Fruit fly (Drosophila melanogaster) whole organism, pupa: Measurements from ENCODE around the gene CG8372.

Experiments
- CG10348 ChIP-seq: fragments of 200-800 bp; sonication (Bioruptor generic); IDR thresholded peaks from 2 replicates; pipeline ENCODE4 v1.3.6; 2022; ENCODE audit warnings: missing biosample characterization, missing genetic modification characterization
- CG14655 ChIP-seq: fragments of 200-800 bp; sonication (Bioruptor generic); optimal IDR thresholded peaks from 3 replicates; lab custom pipeline; 2017; ENCODE audit warnings: mild to moderate bottlenecking, missing biosample characterization, missing genetic modification reagents, missing genetic modification characterization
- CG17806 ChIP-seq: fragments of 200-800 bp; sonication (Bioruptor generic); optimal IDR thresholded peaks from 2 replicates; lab custom pipeline; 2018; ENCODE audit warnings: missing biosample characterization, mild to moderate bottlenecking, missing genetic modification characterization, moderate library complexity
- CG4496 ChIP-seq: fragments of 200-800 bp; sonication (Bioruptor generic); IDR thresholded peaks from 3 replicates; pipeline ENCODE4 v1.3.6; 2022; ENCODE audit warnings: missing biosample characterization, missing genetic modification characterization
- CG8159 ChIP-seq: fragments of 200-800 bp; sonication (Bioruptor generic); optimal IDR thresholded peaks from 3 replicates; lab custom pipeline; 2018; ENCODE audit warnings: missing biosample characterization, mild to moderate bottlenecking, missing genetic modification characterization, moderate library complexity
- fd96Ca ChIP-seq: fragments of 200-800 bp; sonication (Bioruptor generic); IDR thresholded peaks from 3 replicates; pipeline ENCODE4 v1.3.6; 2022; ENCODE audit warnings: missing biosample characterization, missing genetic modification characterization
- gl ChIP-seq: fragments of 200-800 bp; sonication (Bioruptor generic); optimal IDR thresholded peaks from 2 replicates; lab custom pipeline; 2018; ENCODE audit warnings: missing biosample characterization, mild to moderate bottlenecking, missing genetic modification characterization

- TF ChIP-seq CG8159 (tag; lab: Kevin White, UChicago) (peak; percentile 89), CG17806 (tag; lab: Kevin White, UChicago) (peak; percentile 91), gl (tag; lab: Kevin White, UChicago) (peak; percentile 89), fd96Ca (GFP tag; lab: Robert Waterston, UW) (peak; percentile 89), CG4496 (GFP tag; lab: Robert Waterston, UW) (peak; percentile 91), CG10348 (GFP tag; lab: Robert Waterston, UW) (no peak), CG14655 (GFP tag; lab: Kevin White, UChicago) (peak; percentile 89)
Observed at dm6 chr2L:8232389-8232788, 19.7 kb upstream of the CG8372 start.
